Worm (Caenorhabditis elegans): ENCODE results near the gene hpa-1.

The hpa-1 gene

DNA sequence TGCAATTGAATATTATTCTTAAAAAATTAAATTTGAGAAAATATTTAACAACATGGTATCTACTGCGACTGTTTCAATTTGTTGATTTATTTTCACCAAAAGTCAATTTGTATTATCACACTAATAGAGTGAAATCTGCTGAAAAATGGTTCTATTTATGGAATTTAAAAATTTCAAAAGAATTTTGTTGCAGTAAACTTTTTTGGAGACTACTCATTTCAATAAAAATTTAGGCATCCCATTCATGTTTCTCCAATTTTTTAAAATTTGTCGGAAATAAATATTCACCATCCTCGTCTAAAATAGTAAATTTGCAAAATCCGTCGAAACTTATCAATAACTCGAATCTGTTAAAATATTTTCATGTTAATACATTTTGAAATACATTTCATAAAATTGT lies 46.9 kb downstream of the hpa-1 start:
- no peak for TF ChIP-seq nfya-2 (GFP tag; IDR thresholded peaks at IDR 0.05)
- no peak for TF ChIP-seq snpc-4 (GFP tag; optimal IDR thresholded peaks at IDR 0.05)
- TF ChIP-seq snpc-4 (tag; optimal IDR thresholded peaks at IDR 0.05): peak in 1 of 4 experiments; percentile 53
- TF ChIP-seq mcd-1 (GFP tag; IDR thresholded peaks at IDR 0.05): no peak
- peak; percentile 70 for TF ChIP-seq attf-6 (GFP tag; IDR thresholded peaks at IDR 0.05)

- no peak for TF ChIP-seq lsy-27 (tag; optimal IDR thresholded peaks at IDR 0.05; ENCODE audit: borderline replicate concordance, insufficient read depth)
- no peak for TF ChIP-seq C17E4.6 (GFP tag; IDR thresholded peaks at IDR 0.05)
- no peak for TF ChIP-seq B0336.3 (GFP tag; IDR thresholded peaks at IDR 0.05)
- no peak for TF ChIP-seq sptf-2 (GFP tag; optimal IDR thresholded peaks at IDR 0.05)
- TF ChIP-seq nhr-80 (tag; optimal IDR thresholded peaks at IDR 0.05): no peak
- TF ChIP-seq chd-7 (tag; optimal IDR thresholded peaks at IDR 0.05): no peak
- no peak for TF ChIP-seq ceh-27 (GFP tag; optimal IDR thresholded peaks at IDR 0.05)
These were observed 48.4 kb downstream of the hpa-1 start, which contains the start of gene Y105C5B.1413 for ce11 chrIV:16184521-16184920. Gene Y105C5B.1413, minus strand, starts transcription at chrIV:16184621.

- TF ChIP-seq lag-1 (GFP tag; IDR thresholded peaks at IDR 0.05): no peak
- 0 out of 2 replicates have a peak, but pooled peaks have one; percentile 44 for TF ChIP-seq pbrm-1 (GFP tag; IDR thresholded peaks at IDR 0.05)
- TF ChIP-seq madf-10 (tag; optimal IDR thresholded peaks at IDR 0.05): peak; percentile 55
- peak in 1 of 2 experiments; percentile 68 for TF ChIP-seq let-607 (tag; optimal IDR thresholded peaks at IDR 0.05)
- TF ChIP-seq K12H6.12 (tag; optimal IDR thresholded peaks at IDR 0.05): peak; percentile 16
- TF ChIP-seq pha-4 (tag; optimal IDR thresholded peaks at IDR 0.05): no peak
- no peak for TF ChIP-seq ztf-3 (GFP tag; optimal IDR thresholded peaks at IDR 0.05)
- no peak; the same call in 1 of the 2 replicates for TF ChIP-seq nfyb-1 (GFP tag; IDR thresholded peaks at IDR 0.05)
- TF ChIP-seq F22D6.2 (tag; optimal IDR thresholded peaks at IDR 0.05): peak; percentile 75
- no peak for TF ChIP-seq F49E8.2 (tag; optimal IDR thresholded peaks at IDR 0.05; ENCODE audit: insufficient read depth)
- no peak for TF ChIP-seq ccch-3 (GFP tag; optimal IDR thresholded peaks at IDR 0.05)
- TF ChIP-seq hlh-12 (tag; optimal IDR thresholded peaks at IDR 0.05): no peak
- no peak for TF ChIP-seq ztf-6 (GFP tag; IDR thresholded peaks at IDR 0.05)
- no peak for TF ChIP-seq F55B11.4 (tag; optimal IDR thresholded peaks at IDR 0.05; ENCODE audit: borderline replicate concordance, insufficient read depth)
- TF ChIP-seq snpc-1.1 (tag; optimal IDR thresholded peaks at IDR 0.05; ENCODE audit: insufficient read depth): no peak
- TF ChIP-seq gei-17 (GFP tag; optimal IDR thresholded peaks at IDR 0.05): no peak
- peak; percentile 55 for TF ChIP-seq nhr-90 (tag; optimal IDR thresholded peaks at IDR 0.05)
- no peak; the same call in 1 of the 2 replicates for TF ChIP-seq B0336.3 (GFP tag; IDR thresholded peaks at IDR 0.05)
- no peak for TF ChIP-seq ceh-58 (GFP tag; IDR thresholded peaks at IDR 0.05)
- no peak for TF ChIP-seq ceh-27 (GFP tag; optimal IDR thresholded peaks at IDR 0.05)
- peak; percentile 27 for TF ChIP-seq ets-4 (GFP tag; optimal IDR thresholded peaks at IDR 0.05)
- TF ChIP-seq atf-7 (tag; optimal IDR thresholded peaks at IDR 0.05): peak; percentile 60
- peak; percentile 51 for TF ChIP-seq ZK185.1 (tag; optimal IDR thresholded peaks at IDR 0.05; ENCODE audit: poor library complexity, severe bottlenecking)
- TF ChIP-seq lir-1 (GFP tag; conservative IDR thresholded peaks at IDR 0.05): no peak
- no peak for TF ChIP-seq rpc-1 (optimal IDR thresholded peaks at IDR 0.05)
- TF ChIP-seq rpc-1 (tag; optimal IDR thresholded peaks at IDR 0.05): no peak
- TF ChIP-seq somi-1 (GFP tag; optimal IDR thresholded peaks at IDR 0.05): peak; percentile 75
- TF ChIP-seq F39B2.1 (GFP tag; IDR thresholded peaks at IDR 0.05): no peak
- TF ChIP-seq chd-7 (tag; optimal IDR thresholded peaks at IDR 0.05): no peak
- TF ChIP-seq tbp1 (GFP tag; optimal IDR thresholded peaks at IDR 0.05): peak; percentile 41
- TF ChIP-seq attf-6 (GFP tag; IDR thresholded peaks at IDR 0.05): no peak
- TF ChIP-seq nhr-80 (tag; optimal IDR thresholded peaks at IDR 0.05): peak; percentile 99
- peak; percentile 90 for TF ChIP-seq lin-40 (tag; optimal IDR thresholded peaks at IDR 0.05)
- TF ChIP-seq C06A6.2 (GFP tag; conservative IDR thresholded peaks at IDR 0.05): 0 out of 2 replicates have a peak, but pooled peaks have one; percentile 23
- no peak for TF ChIP-seq Y53F4B.3 (GFP tag; IDR thresholded peaks at IDR 0.05)
- peak; percentile 83 for TF ChIP-seq ztf-26 (tag; optimal IDR thresholded peaks at IDR 0.05)
- TF ChIP-seq tbx-9 (tag; optimal IDR thresholded peaks at IDR 0.05; ENCODE audit: borderline replicate concordance): no peak
These were observed 51.9 kb downstream of the hpa-1 start for ce11 chrIV:16180898-16181482.
